Fruit fly (Drosophila melanogaster) S2 (cell line): ENCODE data around the gene CG14624.

ENCODE experiments used
- CG8478 ChIP-seq: fragments of >200 bp; optimal IDR thresholded peaks from 2 replicates; lab custom pipeline; 2018
- CTCF ChIP-seq, 2 experiments: fragments of >200 bp; optimal IDR thresholded peaks; 2 replicates each; lab custom pipeline; 2018

dm6 chrX:1252961-1253360 lies 46.4 kb downstream of the CG14624 start:
- TF ChIP-seq CTCF (optimal IDR thresholded peaks at IDR 0.05; lab: Kevin White, UChicago) (no peak), CG8478 (lab: Kevin White, UChicago) (no peak)
